Worm (Caenorhabditis elegans): ENCODE measurements around the gene F26F2.4.

The F26F2.4 gene

DNA sequence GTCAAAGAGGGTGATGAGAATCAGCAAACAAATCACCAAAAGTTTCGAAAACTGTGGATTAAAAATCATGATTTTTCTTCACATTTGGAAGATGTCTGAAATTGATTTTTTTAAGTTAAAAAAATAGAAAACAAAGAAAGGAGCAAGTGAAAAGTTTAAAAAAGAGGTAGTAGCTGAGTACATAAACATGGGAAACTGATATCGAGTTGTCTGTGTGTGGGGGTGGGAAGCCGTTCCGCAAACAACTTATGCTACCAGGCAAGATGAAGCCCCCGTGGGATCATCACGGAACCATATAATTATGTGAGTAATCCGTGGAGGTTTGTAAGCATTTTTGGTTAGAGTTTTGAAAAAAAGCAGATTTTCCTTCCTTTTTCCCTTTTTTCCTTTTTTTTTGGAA lies 18.0 kb upstream of the F26F2.4 start, which contains the start of gene Y38H6C.20:
Gene Y38H6C.20, minus strand, starts transcription at position 101 of the 400 bp plus-strand sequence.
- TF ChIP-seq pha-4 (tag; optimal IDR thresholded peaks at IDR 0.05) (no peak), K02D7.2 (tag; optimal IDR thresholded peaks at IDR 0.05) (no peak), eyg-1 (tag; optimal IDR thresholded peaks at IDR 0.05) (no peak), zip-5 (tag; optimal IDR thresholded peaks at IDR 0.05) (no peak), mec-3 (tag; optimal IDR thresholded peaks at IDR 0.05; ENCODE audit: borderline replicate concordance) (no peak), pros-1 (tag; optimal IDR thresholded peaks at IDR 0.05) (no peak), ref-2 (tag; optimal IDR thresholded peaks at IDR 0.05) (no peak), unc-42 (tag; optimal IDR thresholded peaks at IDR 0.05) (no peak), odd-2 (tag; optimal IDR thresholded peaks at IDR 0.05) (no peak), pag-3 (tag; optimal IDR thresholded peaks at IDR 0.05; ENCODE audit: borderline replicate concordance) (no peak), pat-9 (tag; optimal IDR thresholded peaks at IDR 0.05) (no peak), nhr-232 (tag; optimal IDR thresholded peaks at IDR 0.05) (no peak), sox-2 (GFP tag; IDR thresholded peaks at IDR 0.05) (no peak), ceh-22 (tag; optimal IDR thresholded peaks at IDR 0.05) (no peak)

DNA sequence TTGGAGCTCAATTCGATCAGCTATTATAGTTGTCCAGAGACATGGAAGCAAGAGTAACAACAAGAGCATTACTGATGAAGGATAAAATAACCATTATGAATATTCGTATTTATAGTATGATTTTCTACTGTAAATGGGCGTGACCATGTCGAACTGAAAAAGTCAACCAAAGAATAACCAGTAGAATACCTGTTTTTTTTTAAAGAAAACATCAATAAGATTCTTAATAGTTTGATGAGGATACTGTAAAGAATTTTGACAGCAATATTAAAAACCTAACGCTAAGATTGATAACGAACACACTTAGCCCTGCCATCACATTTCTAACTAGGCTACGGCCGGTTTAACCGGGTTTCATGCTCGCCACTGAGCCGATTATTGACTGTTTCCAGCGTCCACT lies 16.1 kb upstream of the F26F2.4 start, which contains the start of gene vmo-1:
Gene vmo-1, minus strand, starts transcription at position 101 of the 400 bp plus-strand sequence.
- TF ChIP-seq hlh-15 (tag; optimal IDR thresholded peaks at IDR 0.05) (no peak), lim-6 (tag; optimal IDR thresholded peaks at IDR 0.05) (no peak), nhr-232 (tag; optimal IDR thresholded peaks at IDR 0.05) (no peak), hlh-13 (GFP tag; optimal IDR thresholded peaks at IDR 0.05) (no peak), tbx-7 (tag; optimal IDR thresholded peaks at IDR 0.05) (no peak), che-1 (tag; optimal IDR thresholded peaks at IDR 0.05) (no peak), syd-9 (tag; optimal IDR thresholded peaks at IDR 0.05) (no peak), ceh-22 (tag; optimal IDR thresholded peaks at IDR 0.05) (no peak), nfya-1 (tag; optimal IDR thresholded peaks at IDR 0.05) (no peak), sox-4 (tag; optimal IDR thresholded peaks at IDR 0.05) (no peak), ceh-48 (tag; optimal IDR thresholded peaks at IDR 0.05) (no peak), hlh-30 (tag; optimal IDR thresholded peaks at IDR 0.05; ENCODE audit: insufficient read depth) (no peak), dve-1 (tag; optimal IDR thresholded peaks at IDR 0.05) (no peak), rnt-1 (tag; optimal IDR thresholded peaks at IDR 0.05) (no peak), ceh-31 (tag; optimal IDR thresholded peaks at IDR 0.05) (no peak)

DNA sequence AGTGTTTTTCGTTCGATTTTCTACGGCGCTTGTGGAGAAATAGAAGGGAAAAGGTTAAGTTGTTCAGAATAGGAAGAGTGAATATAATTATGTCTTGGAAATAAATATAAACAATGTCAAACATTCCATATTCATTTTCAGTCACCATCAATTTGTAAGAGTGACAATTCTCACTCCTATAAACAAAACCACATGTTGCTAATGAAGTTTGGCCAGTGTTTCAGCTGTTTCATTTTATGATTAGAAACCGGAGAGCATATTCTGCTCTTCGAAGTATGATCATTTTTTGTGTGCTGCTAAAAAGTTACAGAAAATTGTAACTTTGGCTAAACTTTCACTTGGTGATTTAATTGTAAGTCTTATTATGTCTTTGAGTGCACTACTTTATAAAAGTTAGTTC lies 14.0 kb upstream of the F26F2.4 start, which contains the start of gene Y38H6C.21:
Gene Y38H6C.21, minus strand, starts transcription at position 148 of the 400 bp plus-strand sequence.
- no peak for TF ChIP-seq unc-55 (GFP tag; optimal IDR thresholded peaks at IDR 0.05)
- TF ChIP-seq zip-5 (tag; optimal IDR thresholded peaks at IDR 0.05) = no peak
- no peak for TF ChIP-seq pha-2 (tag; optimal IDR thresholded peaks at IDR 0.05)
- no peak for TF ChIP-seq pag-3 (tag; optimal IDR thresholded peaks at IDR 0.05; ENCODE audit: borderline replicate concordance)
- no peak for TF ChIP-seq sox-2 (GFP tag; IDR thresholded peaks at IDR 0.05)
- no peak for TF ChIP-seq dve-1 (tag; optimal IDR thresholded peaks at IDR 0.05)
- TF ChIP-seq npax-4 (tag; optimal IDR thresholded peaks at IDR 0.05) = no peak
- TF ChIP-seq ceh-31 (tag; optimal IDR thresholded peaks at IDR 0.05) = no peak
- TF ChIP-seq madf-2 (tag; optimal IDR thresholded peaks at IDR 0.05) = no peak
- no peak for TF ChIP-seq fkh-10 (GFP tag; optimal IDR thresholded peaks at IDR 0.05)
- no peak for TF ChIP-seq tbx-7 (tag; optimal IDR thresholded peaks at IDR 0.05)
- no peak for TF ChIP-seq ceh-24 (tag; optimal IDR thresholded peaks at IDR 0.05)
- no peak for TF ChIP-seq odd-2 (tag; optimal IDR thresholded peaks at IDR 0.05)
- no peak for TF ChIP-seq lin-11 (tag; optimal IDR thresholded peaks at IDR 0.05)
- TF ChIP-seq pax-1 (tag; optimal IDR thresholded peaks at IDR 0.05) = no peak
- no peak for TF ChIP-seq nhr-232 (tag; optimal IDR thresholded peaks at IDR 0.05)
- no peak for TF ChIP-seq syd-9 (tag; optimal IDR thresholded peaks at IDR 0.05)
- no peak for TF ChIP-seq sdc-2 (tag; optimal IDR thresholded peaks at IDR 0.05)
- no peak for TF ChIP-seq hlh-30 (tag; optimal IDR thresholded peaks at IDR 0.05; ENCODE audit: insufficient read depth)
- TF ChIP-seq ahr-1 (tag; optimal IDR thresholded peaks at IDR 0.05) = no peak

DNA sequence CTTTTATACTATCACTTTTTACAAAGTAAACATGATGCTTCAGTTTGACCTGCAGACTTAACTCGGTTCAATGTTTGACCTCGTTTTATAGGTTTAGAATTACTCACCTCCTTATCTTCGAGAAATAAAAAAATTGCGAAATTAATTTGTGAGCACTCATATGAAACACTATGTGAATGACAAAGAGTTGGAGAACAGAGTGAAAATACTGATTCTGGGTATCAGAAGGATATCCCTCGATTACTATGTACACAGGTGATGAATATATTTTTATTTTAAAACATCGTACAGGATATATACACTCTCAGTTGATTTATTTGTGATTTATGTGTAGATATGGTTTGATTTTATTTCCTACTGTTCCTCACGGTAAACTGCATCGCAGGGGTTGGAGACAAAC lies 12.8 kb upstream of the F26F2.4 start, which contains the start of gene Y38H6C.23:
Gene Y38H6C.23, minus strand, starts transcription at position 101 of the 400 bp plus-strand sequence.
- TF ChIP-seq ref-2 (tag; optimal IDR thresholded peaks at IDR 0.05) (no peak), hlh-15 (tag; optimal IDR thresholded peaks at IDR 0.05) (no peak)
